Fruit fly (Drosophila melanogaster) whole organism, pupa: ENCODE measurements around the gene CG4073.

Source experiments
- CG10348 ChIP-seq: fragments of 200-800 bp; sonication (Bioruptor generic); IDR thresholded peaks from 2 replicates; pipeline ENCODE4 v1.3.6; 2022; ENCODE audit warnings: missing biosample characterization, missing genetic modification characterization
- CG12605 ChIP-seq: fragments of 200-800 bp; sonication (Bioruptor generic); IDR thresholded peaks from 2 replicates; pipeline ENCODE4 v1.3.6; 2022; ENCODE audit warnings: missing biosample characterization, missing genetic modification characterization
- CG13204 ChIP-seq: fragments of 200-800 bp; sonication (Bioruptor generic); optimal IDR thresholded peaks from 2 replicates; lab custom pipeline; 2018; ENCODE audit warnings: missing biosample characterization, mild to moderate bottlenecking, missing genetic modification characterization, moderate library complexity
- CG14655 ChIP-seq: fragments of 200-800 bp; sonication (Bioruptor generic); optimal IDR thresholded peaks from 3 replicates; lab custom pipeline; 2017; ENCODE audit warnings: mild to moderate bottlenecking, missing biosample characterization, missing genetic modification reagents, missing genetic modification characterization
- CG15710 ChIP-seq: fragments of 200-800 bp; sonication (Bioruptor generic); optimal IDR thresholded peaks from 2 replicates; lab custom pipeline; 2018; ENCODE audit warnings: missing biosample characterization, mild to moderate bottlenecking, missing genetic modification characterization, moderate library complexity
- CG17806 ChIP-seq: fragments of 200-800 bp; sonication (Bioruptor generic); optimal IDR thresholded peaks from 2 replicates; lab custom pipeline; 2018; ENCODE audit warnings: missing biosample characterization, mild to moderate bottlenecking, missing genetic modification characterization, moderate library complexity
- CG32121 ChIP-seq: fragments of 200-800 bp; sonication (Bioruptor generic); IDR thresholded peaks from 2 replicates; pipeline ENCODE4 v1.3.6; 2022; ENCODE audit warnings: missing biosample characterization, missing genetic modification characterization
- CG34367 ChIP-seq: fragments of 200-800 bp; sonication (Bioruptor generic); optimal IDR thresholded peaks from 2 replicates; lab custom pipeline; 2018; ENCODE audit warnings: missing biosample characterization, mild to moderate bottlenecking, missing genetic modification characterization
- CG4496 ChIP-seq: fragments of 200-800 bp; sonication (Bioruptor generic); IDR thresholded peaks from 3 replicates; pipeline ENCODE4 v1.3.6; 2022; ENCODE audit warnings: missing biosample characterization, missing genetic modification characterization
- CG8159 ChIP-seq: fragments of 200-800 bp; sonication (Bioruptor generic); optimal IDR thresholded peaks from 3 replicates; lab custom pipeline; 2018; ENCODE audit warnings: missing biosample characterization, mild to moderate bottlenecking, missing genetic modification characterization, moderate library complexity
- CG8301 ChIP-seq: fragments of 200-800 bp; sonication (Bioruptor generic); optimal IDR thresholded peaks from 2 replicates; lab custom pipeline; 2018; ENCODE audit warnings: missing biosample characterization, mild to moderate bottlenecking, missing genetic modification characterization
- CG9948 ChIP-seq: fragments of 200-800 bp; sonication (Bioruptor generic); optimal IDR thresholded peaks from 2 replicates; lab custom pipeline; 2018; ENCODE audit warnings: missing biosample characterization, mild to moderate bottlenecking, missing genetic modification characterization, moderate library complexity
- D1 ChIP-seq: fragments of 200-800 bp; sonication (Bioruptor generic); optimal IDR thresholded peaks from 2 replicates; lab custom pipeline; 2018; ENCODE audit warnings: missing biosample characterization, mild to moderate bottlenecking, missing genetic modification characterization, moderate library complexity
- EcR ChIP-seq: fragments of 200-800 bp; sonication (Bioruptor generic); optimal IDR thresholded peaks from 3 replicates; lab custom pipeline; 2019; ENCODE audit warnings: missing biosample characterization, missing genetic modification characterization, mild to moderate bottlenecking, moderate library complexity, missing genetic modification reagents
- Ets98B ChIP-seq: fragments of 200-800 bp; sonication (Bioruptor generic); IDR thresholded peaks from 2 replicates; pipeline ENCODE4 v1.3.6; 2022; ENCODE audit warnings: missing biosample characterization, missing genetic modification characterization
- Pif1A ChIP-seq: fragments of 200-800 bp; sonication (Bioruptor generic); optimal IDR thresholded peaks from 3 replicates; lab custom pipeline; 2016; ENCODE audit warnings: missing biosample characterization, missing genetic modification characterization
- Pif1B ChIP-seq: fragments of 200-800 bp; sonication (Bioruptor generic); optimal IDR thresholded peaks from 3 replicates; lab custom pipeline; 2016; ENCODE audit warnings: missing biosample characterization, missing genetic modification characterization
- Snoo ChIP-seq: fragments of 200-800 bp; sonication (Bioruptor generic); optimal IDR thresholded peaks from 3 replicates; lab custom pipeline; 2017; ENCODE audit warnings: missing biosample characterization, mild to moderate bottlenecking, missing genetic modification characterization, inconsistent platforms
- fd96Ca ChIP-seq: fragments of 200-800 bp; sonication (Bioruptor generic); IDR thresholded peaks from 3 replicates; pipeline ENCODE4 v1.3.6; 2022; ENCODE audit warnings: missing biosample characterization, missing genetic modification characterization
- gl ChIP-seq: fragments of 200-800 bp; sonication (Bioruptor generic); optimal IDR thresholded peaks from 2 replicates; lab custom pipeline; 2018; ENCODE audit warnings: missing biosample characterization, mild to moderate bottlenecking, missing genetic modification characterization
- rn ChIP-seq: fragments of 200-800 bp; sonication (Bioruptor generic); IDR thresholded peaks from 2 replicates; pipeline ENCODE4 v1.3.6; 2022; ENCODE audit warnings: missing biosample characterization, missing genetic modification characterization

The CG4073 gene

dm6 chr3R:10711148-10711547, 3.5 kb upstream of the CG4073 start, which contains the start of gene CG14689:
CG14689 (minus strand) TSS chr3R:10711248.
- no peak for TF ChIP-seq EcR (GFP tag; lab: Kevin White, UChicago)
- TF ChIP-seq CG34367 (tag; lab: Kevin White, UChicago), result no peak
- no peak for TF ChIP-seq Pif1B (GFP tag; lab: Kevin White, UChicago)
- no peak for TF ChIP-seq CG8159 (tag; lab: Kevin White, UChicago)
- TF ChIP-seq CG13204 (GFP tag; lab: Kevin White, UChicago), result no peak
- no peak for TF ChIP-seq Pif1A (GFP tag; lab: Kevin White, UChicago)
- TF ChIP-seq Snoo (tag; lab: Kevin White, UChicago), result no peak
- TF ChIP-seq CG10348, result no peak
- TF ChIP-seq fd96Ca, result no peak
- no peak for TF ChIP-seq gl
- no peak for TF ChIP-seq CG15710 (tag; lab: Kevin White, UChicago)
- no peak for TF ChIP-seq D1 (tag; lab: Kevin White, UChicago)
- TF ChIP-seq rn (GFP tag; lab: Robert Waterston, UW), result no peak
- TF ChIP-seq Ets98B (GFP tag; lab: Robert Waterston, UW), result no peak
- TF ChIP-seq CG17806 (tag; lab: Kevin White, UChicago), result no peak

dm6 chr3R:10726714-10727113, 12.1 kb downstream of the CG4073 start:
- TF ChIP-seq CG8301 (tag; lab: Kevin White, UChicago) (no peak), CG4496 (no peak), CG9948 (tag; lab: Kevin White, UChicago) (no peak), Snoo (tag; lab: Kevin White, UChicago) (no peak), CG32121 (GFP tag; lab: Robert Waterston, UW) (no peak)

dm6 chr3R:10735857-10736256, 21.3 kb downstream of the CG4073 start, which contains the start of gene tomboy20:
tomboy20 (minus strand) TSS chr3R:10735957.
- TF ChIP-seq rn (GFP tag; lab: Robert Waterston, UW) (no peak), CG17806 (tag; lab: Kevin White, UChicago) (no peak), CG15710 (tag; lab: Kevin White, UChicago) (no peak), CG9948 (tag; lab: Kevin White, UChicago) (no peak), CG14655 (GFP tag; lab: Kevin White, UChicago) (no peak), gl (no peak), Snoo (tag; lab: Kevin White, UChicago) (no peak), EcR (GFP tag; lab: Kevin White, UChicago) (no peak), D1 (tag; lab: Kevin White, UChicago) (no peak), Pif1A (GFP tag; lab: Kevin White, UChicago) (no peak), CG8159 (tag; lab: Kevin White, UChicago) (no peak), CG12605 (GFP tag; lab: Robert Waterston, UW) (no peak)
- TF ChIP-seq, all 21 proteins: peak for 0

DNA sequence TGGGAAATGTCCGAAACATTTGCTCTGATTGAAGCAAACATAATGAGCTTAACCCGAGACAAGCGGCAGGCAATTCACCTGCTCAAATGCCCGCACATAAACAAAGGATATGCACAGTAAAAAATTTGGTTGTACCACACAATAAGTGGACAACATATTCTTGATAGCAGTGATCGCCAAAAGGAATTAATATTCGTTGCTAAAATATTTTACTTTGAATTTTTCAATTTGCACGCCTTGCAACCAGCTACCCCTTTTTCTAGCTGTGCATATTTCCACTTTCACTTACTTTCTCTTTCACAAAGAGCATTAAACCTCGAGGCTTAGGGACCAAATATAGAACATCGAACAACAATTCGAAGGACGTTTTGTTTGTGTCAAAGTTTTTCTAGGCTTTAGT, 33.1 kb downstream of the CG4073 start:
- no peak for TF ChIP-seq CG14655 (GFP tag; lab: Kevin White, UChicago)
- TF ChIP-seq CG4496, result no peak
- TF ChIP-seq gl, result no peak
- no peak for TF ChIP-seq CG15710 (tag; lab: Kevin White, UChicago)
- TF ChIP-seq CG34367 (tag; lab: Kevin White, UChicago), result no peak
- no peak for TF ChIP-seq Ets98B (GFP tag; lab: Robert Waterston, UW)
- TF ChIP-seq fd96Ca, result 0 out of 3 replicates have a peak, but pooled peaks have one; percentile 19

- TF ChIP-seq CG8301 (tag; lab: Kevin White, UChicago), result no peak
- no peak for TF ChIP-seq CG4496
- TF ChIP-seq rn (GFP tag; lab: Robert Waterston, UW), result no peak
- TF ChIP-seq Snoo (tag; lab: Kevin White, UChicago), result no peak
- TF ChIP-seq CG17806 (tag; lab: Kevin White, UChicago), result no peak
- TF ChIP-seq CG34367 (tag; lab: Kevin White, UChicago), result no peak
- no peak for TF ChIP-seq gl
- TF ChIP-seq CG12605 (GFP tag; lab: Robert Waterston, UW), result no peak
- no peak for TF ChIP-seq Pif1A (GFP tag; lab: Kevin White, UChicago)
- TF ChIP-seq Ets98B (GFP tag; lab: Robert Waterston, UW), result no peak
Measured at dm6 chr3R:10751061-10751460, 36.5 kb downstream of the CG4073 start, which contains the start of gene TkR86C. TkR86C (minus strand) TSS chr3R:10751228.

- no peak for TF ChIP-seq CG15710 (tag; lab: Kevin White, UChicago)
- TF ChIP-seq CG32121 (GFP tag; lab: Robert Waterston, UW), result no peak
- TF ChIP-seq D1 (tag; lab: Kevin White, UChicago), result no peak
- no peak for TF ChIP-seq gl
- no peak for TF ChIP-seq CG8301 (tag; lab: Kevin White, UChicago)
- no peak for TF ChIP-seq Pif1A (GFP tag; lab: Kevin White, UChicago)
- no peak for TF ChIP-seq CG8159 (tag; lab: Kevin White, UChicago)
- TF ChIP-seq fd96Ca, result no peak
- TF ChIP-seq rn (GFP tag; lab: Robert Waterston, UW), result no peak
- no peak for TF ChIP-seq CG12605 (GFP tag; lab: Robert Waterston, UW)
- TF ChIP-seq CG34367 (tag; lab: Kevin White, UChicago), result no peak
- no peak for TF ChIP-seq CG14655 (GFP tag; lab: Kevin White, UChicago)
- no peak for TF ChIP-seq CG4496
- TF ChIP-seq Pif1B (GFP tag; lab: Kevin White, UChicago), result no peak
- TF ChIP-seq CG9948 (tag; lab: Kevin White, UChicago), result no peak
- no peak for TF ChIP-seq CG13204 (GFP tag; lab: Kevin White, UChicago)
- TF ChIP-seq Ets98B (GFP tag; lab: Robert Waterston, UW), result no peak
- no peak for TF ChIP-seq CG17806 (tag; lab: Kevin White, UChicago)
- no peak for TF ChIP-seq CG10348
Measured at dm6 chr3R:10755534-10755933, 40.9 kb downstream of the CG4073 start, which contains the start of gene CG14691. CG14691 (minus strand) TSS chr3R:10755634.
